Fruit fly (Drosophila melanogaster) whole organism, embryonic: ENCODE measurements around the gene Ubc6.

Experiments
- Atf-2 ChIP-seq: fragments of 200-800 bp; sonication (Bioruptor generic); optimal IDR thresholded peaks from 2 replicates; lab custom pipeline; 2016; ENCODE audit warnings: missing biosample characterization, missing genetic modification characterization
- Bteb2 ChIP-seq: fragments of 200-800 bp; sonication (Bioruptor generic); optimal IDR thresholded peaks from 2 replicates; lab custom pipeline; 2016; ENCODE audit warnings: missing biosample characterization, missing genetic modification characterization
- CG10274 ChIP-seq: fragments of 200-800 bp; sonication (Bioruptor generic); optimal IDR thresholded peaks from 3 replicates; lab custom pipeline; 2017; ENCODE audit warnings: missing biosample characterization, mild to moderate bottlenecking, missing genetic modification characterization
- CG10321 ChIP-seq: fragments of 200-800 bp; sonication (Bioruptor generic); IDR thresholded peaks from 2 replicates; pipeline ENCODE4 v1.3.6; 2022; ENCODE audit warnings: missing biosample characterization, missing genetic modification characterization
- CG10565 ChIP-seq: fragments of 200-800 bp; sonication (Bioruptor generic); optimal IDR thresholded peaks from 3 replicates; lab custom pipeline; 2016; ENCODE audit warnings: missing biosample characterization, mild to moderate bottlenecking, missing genetic modification characterization
- CG11696 ChIP-seq: fragments of 200-800 bp; sonication (Bioruptor generic); IDR thresholded peaks from 2 replicates; pipeline ENCODE4 v1.3.6; 2022; ENCODE audit warnings: missing biosample characterization, missing genetic modification characterization
- CG12769 ChIP-seq: fragments of 200-800 bp; sonication (Bioruptor generic); optimal IDR thresholded peaks from 2 replicates; lab custom pipeline; 2019; ENCODE audit warnings: missing biosample characterization, mild to moderate bottlenecking, missing genetic modification characterization, moderate library complexity
- CG16863 ChIP-seq: fragments of 200-800 bp; sonication (Bioruptor generic); optimal IDR thresholded peaks from 3 replicates; lab custom pipeline; 2016; ENCODE audit warnings: missing biosample characterization, missing genetic modification characterization
- CG17359 ChIP-seq: fragments of 200-800 bp; sonication (Bioruptor generic); optimal IDR thresholded peaks from 3 replicates; lab custom pipeline; 2018; ENCODE audit warnings: missing biosample characterization, mild to moderate bottlenecking, missing genetic modification characterization, moderate library complexity
- CG17385 ChIP-seq: fragments of 200-800 bp; sonication (Bioruptor generic); optimal IDR thresholded peaks from 3 replicates; lab custom pipeline; 2018; ENCODE audit warnings: missing biosample characterization, mild to moderate bottlenecking, missing genetic modification characterization
- CG1792 ChIP-seq: fragments of 200-800 bp; sonication (Bioruptor generic); optimal IDR thresholded peaks from 2 replicates; lab custom pipeline; 2016; ENCODE audit warnings: missing biosample characterization, missing genetic modification characterization
- CG18011 ChIP-seq: fragments of 200-800 bp; sonication (Bioruptor generic); optimal IDR thresholded peaks from 2 replicates; lab custom pipeline; 2017; ENCODE audit warnings: missing biosample characterization, missing genetic modification characterization, mild to moderate bottlenecking, moderate library complexity, missing genotype
- CG2120 ChIP-seq: fragments of 200-800 bp; sonication (Bioruptor generic); optimal IDR thresholded peaks from 3 replicates; lab custom pipeline; 2016; ENCODE audit warnings: missing biosample characterization, missing genetic modification characterization
- CG2202 ChIP-seq: fragments of 200-800 bp; sonication (Bioruptor generic); optimal IDR thresholded peaks from 2 replicates; lab custom pipeline; 2018; ENCODE audit warnings: missing biosample characterization, mild to moderate bottlenecking, missing genetic modification characterization
- CG3163 ChIP-seq: fragments of 200-800 bp; sonication (Bioruptor generic); optimal IDR thresholded peaks from 3 replicates; lab custom pipeline; 2016; ENCODE audit warnings: missing biosample characterization, missing genetic modification characterization
- CG4730 ChIP-seq: fragments of 200-800 bp; sonication (Bioruptor generic); IDR thresholded peaks from 2 replicates; pipeline ENCODE4 v1.3.6; 2022; ENCODE audit warnings: missing biosample characterization, missing genetic modification characterization
- CG8089 ChIP-seq: fragments of 200-800 bp; sonication (Bioruptor generic); optimal IDR thresholded peaks from 3 replicates; lab custom pipeline; 2016; ENCODE audit warnings: missing biosample characterization, missing genetic modification characterization
- CG9215 ChIP-seq: fragments of 200-800 bp; sonication (Bioruptor generic); IDR thresholded peaks from 2 replicates; pipeline ENCODE4 v1.3.6; 2022; ENCODE audit warnings: missing biosample characterization, missing genetic modification characterization
- CG9797 ChIP-seq: fragments of 200-800 bp; sonication (Bioruptor generic); optimal IDR thresholded peaks from 3 replicates; lab custom pipeline; 2018; ENCODE audit warnings: missing biosample characterization, mild to moderate bottlenecking, missing genetic modification characterization
- Dad ChIP-seq: fragments of 200-800 bp; sonication (Bioruptor generic); optimal IDR thresholded peaks from 3 replicates; lab custom pipeline; 2016; ENCODE audit warnings: missing biosample characterization, missing genetic modification characterization
- Dbx ChIP-seq: fragments of 200-800 bp; sonication (Bioruptor generic); IDR thresholded peaks from 3 replicates; pipeline ENCODE4 v1.3.6; 2022; ENCODE audit warnings: missing biosample characterization, missing genetic modification characterization
- ERR ChIP-seq: fragments of 200-800 bp; sonication (Bioruptor generic); optimal IDR thresholded peaks from 2 replicates; lab custom pipeline; 2016; ENCODE audit warnings: missing biosample characterization, missing genetic modification characterization
- Fer2 ChIP-seq: fragments of 200-800 bp; sonication (Bioruptor generic); optimal IDR thresholded peaks from 2 replicates; lab custom pipeline; 2018; ENCODE audit warnings: missing biosample characterization, mild to moderate bottlenecking, missing genetic modification characterization, moderate library complexity
- Gsc ChIP-seq: fragments of 200-800 bp; sonication (Bioruptor generic); IDR thresholded peaks from 2 replicates; pipeline ENCODE4 v1.3.6; 2022; ENCODE audit warnings: missing biosample characterization, missing genetic modification characterization
- HmgZ ChIP-seq: fragments of 200-800 bp; sonication (Bioruptor generic); optimal IDR thresholded peaks from 2 replicates; lab custom pipeline; 2018; ENCODE audit warnings: missing biosample characterization, mild to moderate bottlenecking, missing genetic modification characterization
- Jarid2 ChIP-seq: fragments of 200-800 bp; sonication (Bioruptor generic); optimal IDR thresholded peaks from 3 replicates; lab custom pipeline; 2017; ENCODE audit warnings: mild to moderate bottlenecking, missing biosample characterization, missing genetic modification reagents, missing genetic modification characterization
- Med ChIP-seq: fragments of 200-800 bp; sonication (Bioruptor generic); peaks from one replicate; lab custom pipeline; 2016; ENCODE audit warnings: missing biosample characterization, missing genetic modification characterization, mild to moderate bottlenecking, inconsistent platforms, moderate library complexity
- NfI ChIP-seq: fragments of 200-800 bp; sonication (Bioruptor generic); optimal IDR thresholded peaks from 3 replicates; lab custom pipeline; 2018; ENCODE audit warnings: missing biosample characterization, mild to moderate bottlenecking, missing genetic modification characterization, moderate library complexity
- Opbp ChIP-seq: fragments of 200-800 bp; sonication (Bioruptor generic); IDR thresholded peaks from 3 replicates; pipeline ENCODE4 v1.3.6; 2022; ENCODE audit warnings: missing biosample characterization, missing genetic modification characterization; ENCODE audit not compliant: partially characterized antibody
- Rfx ChIP-seq: fragments of 200-800 bp; sonication (Bioruptor generic); IDR thresholded peaks from 2 replicates; pipeline ENCODE4 v1.3.6; 2022; ENCODE audit warnings: missing biosample characterization, missing genetic modification characterization
- Sox100B ChIP-seq: fragments of 200-800 bp; sonication (Bioruptor generic); optimal IDR thresholded peaks from 3 replicates; lab custom pipeline; 2018; ENCODE audit warnings: missing biosample characterization, mild to moderate bottlenecking, missing genetic modification characterization
- Sox102F ChIP-seq: fragments of 200-800 bp; sonication (Bioruptor generic); optimal IDR thresholded peaks from 2 replicates; lab custom pipeline; 2018; ENCODE audit warnings: missing biosample characterization, mild to moderate bottlenecking, missing genetic modification characterization, moderate library complexity
- Vsx1 ChIP-seq: fragments of 200-800 bp; sonication (Bioruptor generic); optimal IDR thresholded peaks from 2 replicates; lab custom pipeline; 2017; ENCODE audit warnings: missing biosample characterization, mild to moderate bottlenecking, missing genetic modification characterization, missing genetic modification reagents
- YL-1 ChIP-seq: fragments of 200-800 bp; sonication (Bioruptor generic); optimal IDR thresholded peaks from 3 replicates; lab custom pipeline; 2017; ENCODE audit warnings: missing biosample characterization, mild to moderate bottlenecking, missing genetic modification characterization
- ab ChIP-seq: fragments of 200-800 bp; sonication (Bioruptor generic); optimal IDR thresholded peaks from 2 replicates; lab custom pipeline; 2016; ENCODE audit warnings: missing biosample characterization, missing genetic modification characterization
- al ChIP-seq: fragments of 200-800 bp; sonication (Bioruptor generic); IDR thresholded peaks from 2 replicates; pipeline ENCODE4 v1.3.6; 2022; ENCODE audit warnings: missing biosample characterization, missing genetic modification characterization
- br ChIP-seq: fragments of >200 bp; optimal IDR thresholded peaks from 2 replicates; lab custom pipeline; 2017
- ci ChIP-seq: fragments of 200-800 bp; sonication (Bioruptor generic); IDR thresholded peaks from 3 replicates; pipeline ENCODE4 v1.3.6; 2022; ENCODE audit warnings: missing biosample characterization, missing genetic modification characterization
- gce ChIP-seq: fragments of 200-800 bp; sonication (Bioruptor generic); IDR thresholded peaks from 3 replicates; pipeline ENCODE4 v1.3.6; 2022; ENCODE audit warnings: missing biosample characterization, missing genetic modification characterization
- gcm ChIP-seq: fragments of 200-800 bp; sonication (Bioruptor generic); optimal IDR thresholded peaks from 2 replicates; lab custom pipeline; 2019; ENCODE audit warnings: missing biosample characterization, mild to moderate bottlenecking, missing genetic modification characterization, moderate library complexity
- hb ChIP-seq: fragments of 200-800 bp; sonication (Bioruptor generic); IDR thresholded peaks from 3 replicates; pipeline ENCODE4 v1.3.6; 2022; ENCODE audit warnings: missing biosample characterization, missing genetic modification characterization; ENCODE audit not compliant: partially characterized antibody
- hth ChIP-seq: fragments of >200 bp; optimal IDR thresholded peaks from 2 replicates; lab custom pipeline; 2017; ENCODE audit warnings: inconsistent platforms
- inv ChIP-seq: fragments of 200-800 bp; sonication (Bioruptor generic); IDR thresholded peaks from 2 replicates; pipeline ENCODE4 v1.3.6; 2022; ENCODE audit warnings: missing biosample characterization, missing genetic modification characterization; ENCODE audit not compliant: partially characterized antibody
- jigr1 ChIP-seq: fragments of 200-800 bp; sonication (Bioruptor generic); IDR thresholded peaks from 3 replicates; pipeline ENCODE4 v1.3.6; 2022; ENCODE audit warnings: missing biosample characterization, missing genetic modification characterization
- jing ChIP-seq: fragments of 200-800 bp; sonication (Bioruptor generic); optimal IDR thresholded peaks from 2 replicates; lab custom pipeline; 2018; ENCODE audit warnings: missing biosample characterization, mild to moderate bottlenecking, missing genetic modification characterization
- kah ChIP-seq: fragments of 200-800 bp; sonication (Bioruptor generic); optimal IDR thresholded peaks from 2 replicates; lab custom pipeline; 2018; ENCODE audit warnings: missing biosample characterization, mild to moderate bottlenecking, missing genetic modification characterization
- schlank ChIP-seq: fragments of 200-800 bp; sonication (Bioruptor generic); optimal IDR thresholded peaks from 2 replicates; lab custom pipeline; 2018; ENCODE audit warnings: missing biosample characterization, mild to moderate bottlenecking, missing genetic modification characterization
- sima ChIP-seq: fragments of 200-800 bp; sonication (Bioruptor generic); optimal IDR thresholded peaks from 2 replicates; lab custom pipeline; 2016; ENCODE audit warnings: missing biosample characterization, missing genetic modification characterization
- sna ChIP-seq: fragments of 200-800 bp; sonication (Bioruptor generic); IDR thresholded peaks from 2 replicates; pipeline ENCODE4 v1.3.6; 2022; ENCODE audit warnings: missing biosample characterization, missing genetic modification characterization; ENCODE audit not compliant: partially characterized antibody
- ssp ChIP-seq: fragments of 200-800 bp; sonication (Bioruptor generic); IDR thresholded peaks from 2 replicates; pipeline ENCODE4 v1.3.6; 2022; ENCODE audit warnings: missing biosample characterization, missing genetic modification characterization

The Ubc6 gene

dm6 chr3R:4970415-4971140 lies 18.1 kb upstream of the Ubc6 start (continued):
- TF ChIP-seq CG16863 (GFP tag; lab: Kevin White, UChicago), result peak; percentile 51
- no peak for TF ChIP-seq gcm (GFP tag; lab: Kevin White, UChicago)
- no peak for TF ChIP-seq Gsc (GFP tag; lab: Robert Waterston, UW)
- TF ChIP-seq YL-1 (GFP tag; lab: Kevin White, UChicago), result no peak
- no peak for TF ChIP-seq ERR (GFP tag; lab: Kevin White, UChicago)
- no peak for TF ChIP-seq Vsx1 (GFP tag; lab: Kevin White, UChicago)
- TF ChIP-seq CG2202 (tag; lab: Kevin White, UChicago), result no peak
- no peak for TF ChIP-seq schlank (tag; lab: Kevin White, UChicago)
- TF ChIP-seq sna, result no peak
- peak; percentile 55 for TF ChIP-seq Sox102F
- peak; percentile 56 for TF ChIP-seq CG4730 (GFP tag; lab: Robert Waterston, UW)
- no peak for TF ChIP-seq CG18011 (GFP tag; lab: Kevin White, UChicago)
- no peak for TF ChIP-seq hth (lab: Kevin White, UChicago)
- TF ChIP-seq ab, result no peak
- peak; percentile 68 for TF ChIP-seq NfI (GFP tag; lab: Kevin White, UChicago)
- no peak for TF ChIP-seq CG11696
- TF ChIP-seq Fer2 (tag; lab: Kevin White, UChicago), result no peak
- TF ChIP-seq Med (GFP tag; lab: Kevin White, UChicago), result peak; percentile 95
- no peak for TF ChIP-seq Bteb2 (GFP tag; lab: Kevin White, UChicago)
- 0 out of 2 replicates have a peak, but pooled peaks have one; percentile 31 for TF ChIP-seq al
- no peak for TF ChIP-seq br
- TF ChIP-seq CG10274 (GFP tag; lab: Kevin White, UChicago), result no peak
- peak; percentile 67 for TF ChIP-seq CG12769
- peak; percentile 61 for TF ChIP-seq CG1792 (GFP tag; lab: Kevin White, UChicago)
- peak; percentile 67 for TF ChIP-seq CG3163 (GFP tag; lab: Kevin White, UChicago)
- TF ChIP-seq kah (GFP tag; lab: Kevin White, UChicago), result no peak
- TF ChIP-seq ssp (GFP tag; lab: Robert Waterston, UW), result peak; percentile 60
- peak; percentile 86 for TF ChIP-seq Dbx (GFP tag; lab: Robert Waterston, UW)
- TF ChIP-seq Sox100B, result no peak
- peak; percentile 67 for TF ChIP-seq HmgZ (tag; lab: Kevin White, UChicago)
- TF ChIP-seq Dad (GFP tag; lab: Kevin White, UChicago), result peak; percentile 72
- TF ChIP-seq CG8089 (GFP tag; lab: Kevin White, UChicago), result peak; percentile 20
- no peak for TF ChIP-seq CG9797 (GFP tag; lab: Kevin White, UChicago)
- TF ChIP-seq Atf-2 (GFP tag; lab: Kevin White, UChicago), result peak; percentile 70
- no peak for TF ChIP-seq hb (GFP tag; lab: Robert Waterston, UW)
- peak; percentile 83 for TF ChIP-seq Rfx
- TF ChIP-seq Opbp, result peak; percentile 59
- no peak; the same call in 1 of the 2 replicates for TF ChIP-seq CG9215 (GFP tag; lab: Robert Waterston, UW)
- no peak; the same call in 2 of the 3 replicates for TF ChIP-seq jigr1
- peak; percentile 82; the same call in 2 of the 3 replicates for TF ChIP-seq ci (GFP tag; lab: Robert Waterston, UW)
- peak; percentile 69 for TF ChIP-seq CG2120 (GFP tag; lab: Kevin White, UChicago)
- TF ChIP-seq CG10565 (GFP tag; lab: Kevin White, UChicago), result no peak
- TF ChIP-seq jing (GFP tag; lab: Kevin White, UChicago), result no peak
- no peak for TF ChIP-seq CG17385
- no peak for TF ChIP-seq Jarid2 (GFP tag; lab: Kevin White, UChicago)
- no peak for TF ChIP-seq CG10321 (GFP tag; lab: Robert Waterston, UW)
- TF ChIP-seq inv (GFP tag; lab: Robert Waterston, UW), result peak; percentile 48; the same call in 1 of the 2 replicates
- no peak for TF ChIP-seq sima (GFP tag; lab: Kevin White, UChicago)
- peak; percentile 22 for TF ChIP-seq CG17359 (tag; lab: Kevin White, UChicago)
- TF ChIP-seq gce, result peak; percentile 23; the same call in 1 of the 3 replicates
